Fruit fly (Drosophila melanogaster) whole organism, embryonic: Measurements from ENCODE around the gene CG2865.

ENCODE experiments used
- CG13624 ChIP-seq: fragments of 200-800 bp; sonication (Bioruptor generic); optimal IDR thresholded peaks from 2 replicates; lab custom pipeline; 2016; ENCODE audit warnings: missing biosample characterization, missing genetic modification characterization
- CG6272 ChIP-seq: fragments of 200-800 bp; sonication (Bioruptor generic); IDR thresholded peaks from 2 replicates; pipeline ENCODE4 v1.3.6; 2022; ENCODE audit warnings: missing biosample characterization, missing genetic modification characterization
- Eip74EF ChIP-seq, 2 experiments: fragments of 200-800 bp in 1 of 2; fragments of >200 bp in 1 of 2; sonication (Bioruptor generic) in 1 of 2; optimal IDR thresholded peaks; 2 replicates each; lab custom pipeline; 2017 to 2019; ENCODE audit warnings: missing biosample characterization in 2 of 2, missing genetic modification characterization in 2 of 2, mild to moderate bottlenecking in 1 of 2, moderate library complexity in 1 of 2
- HLH54F ChIP-seq: fragments of 200-800 bp; sonication (Bioruptor generic); optimal IDR thresholded peaks from 3 replicates; lab custom pipeline; 2016; ENCODE audit warnings: missing biosample characterization, missing genetic modification characterization
- HmgD ChIP-seq: fragments of 200-800 bp; sonication (Bioruptor generic); optimal IDR thresholded peaks from 3 replicates; lab custom pipeline; 2016; ENCODE audit warnings: missing biosample characterization, missing genetic modification characterization
- Sox100B ChIP-seq: fragments of 200-800 bp; sonication (Bioruptor generic); optimal IDR thresholded peaks from 3 replicates; lab custom pipeline; 2018; ENCODE audit warnings: missing biosample characterization, mild to moderate bottlenecking, missing genetic modification characterization
- aop ChIP-seq: fragments of 200-800 bp; sonication (Bioruptor generic); IDR thresholded peaks from 2 replicates; pipeline ENCODE4 v1.3.6; 2022; ENCODE audit warnings: missing biosample characterization, missing genetic modification characterization
- bigmax ChIP-seq: fragments of 200-800 bp; sonication (Bioruptor generic); optimal IDR thresholded peaks from 2 replicates; lab custom pipeline; 2018; ENCODE audit warnings: missing biosample characterization, mild to moderate bottlenecking, missing genetic modification characterization
- dan ChIP-seq: fragments of 200-800 bp; sonication (Bioruptor generic); IDR thresholded peaks from 2 replicates; pipeline ENCODE4 v1.3.6; 2022; ENCODE audit warnings: missing biosample characterization, missing genetic modification characterization
- repo ChIP-seq: fragments of 200-800 bp; sonication (Bioruptor generic); optimal IDR thresholded peaks from 2 replicates; lab custom pipeline; 2016; ENCODE audit warnings: missing biosample characterization, missing genetic modification characterization

- TF ChIP-seq CG13624 (GFP tag; lab: Kevin White, UChicago) (no peak), CG6272 (GFP tag; lab: Robert Waterston, UW) (peak; percentile 72), dan (GFP tag; lab: Robert Waterston, UW) (peak; percentile 56; the same call in 1 of the 2 replicates), repo (GFP tag; lab: Kevin White, UChicago) (no peak), aop (GFP tag; lab: Robert Waterston, UW) (no peak), Sox100B (no peak), bigmax (GFP tag; lab: Kevin White, UChicago) (no peak), HmgD (GFP tag; lab: Kevin White, UChicago) (peak; percentile 25), Eip74EF (GFP tag; optimal IDR thresholded peaks at IDR 0.05; lab: Kevin White, UChicago) (no peak), HLH54F (GFP tag; lab: Kevin White, UChicago) (no peak)
Observed at dm6 chrX:2318369-2318768, 25.2 kb upstream of the CG2865 start.
